Worm (Caenorhabditis elegans) whole organism, mixed stage, embryonic: ENCODE data around the gene hda-11.
A peak's percentile ranks its signal among the peaks of the same experiment; 100 is the strongest.

Source experiments
- M03D4.4 ChIP-seq: sonication (generic microtip); optimal IDR thresholded peaks from 2 replicates; lab custom pipeline; 2017; ENCODE audit warnings: mild to moderate bottlenecking, missing genetic modification characterization, missing compliant biosample characterization
- bed-3 ChIP-seq: fragments of 200-800 bp; sonication (Bioruptor generic); optimal IDR thresholded peaks from 3 replicates; lab custom pipeline; 2018; ENCODE audit warnings: mild to moderate bottlenecking, missing genetic modification characterization, moderate library complexity, missing compliant biosample characterization
- blmp-1 ChIP-seq: fragments of 150-350 bp; optimal IDR thresholded peaks from 2 replicates; lab custom pipeline; 2014; ENCODE audit warnings: missing biosample characterization, missing genetic modification characterization
- ceh-39 ChIP-seq: fragments of 150-350 bp; optimal IDR thresholded peaks from 2 replicates; lab custom pipeline; 2014; ENCODE audit warnings: missing biosample characterization, missing genetic modification characterization
- ceh-43 ChIP-seq: fragments of 200-800 bp; sonication (Bioruptor generic); optimal IDR thresholded peaks from 2 replicates; lab custom pipeline; 2018; ENCODE audit warnings: mild to moderate bottlenecking, missing genetic modification characterization, moderate library complexity, missing compliant biosample characterization
- ceh-83 ChIP-seq: fragments of 200-800 bp; sonication (Bioruptor generic); optimal IDR thresholded peaks from 2 replicates; lab custom pipeline; 2018; ENCODE audit warnings: mild to moderate bottlenecking, missing genetic modification characterization, missing compliant biosample characterization
- ces-1 ChIP-seq: fragments of 150-350 bp; optimal IDR thresholded peaks from 2 replicates; lab custom pipeline; 2014; ENCODE audit warnings: missing biosample characterization, missing genetic modification reagents, missing genetic modification characterization
- cnd-1 ChIP-seq: fragments of 200-800 bp; sonication (Bioruptor generic); optimal IDR thresholded peaks from 2 replicates; lab custom pipeline; 2018; ENCODE audit warnings: mild to moderate bottlenecking, missing genetic modification characterization, missing compliant biosample characterization
- drap-1 ChIP-seq: fragments of 200-800 bp; sonication (Bioruptor generic); optimal IDR thresholded peaks from 3 replicates; lab custom pipeline; 2018; ENCODE audit warnings: mild to moderate bottlenecking, missing genetic modification characterization, missing compliant biosample characterization
- elt-1 ChIP-seq: sonication (generic microtip); optimal IDR thresholded peaks from 2 replicates; lab custom pipeline; 2017; ENCODE audit warnings: missing genetic modification characterization, mild to moderate bottlenecking, missing compliant biosample characterization, antibody characterized with exemption, moderate library complexity, borderline replicate concordance; ENCODE audit not compliant: insufficient read depth
- elt-3 ChIP-seq: fragments of 150-350 bp; optimal IDR thresholded peaks from 2 replicates; lab custom pipeline; 2014; ENCODE audit warnings: missing biosample characterization, missing genetic modification characterization
- flh-1 ChIP-seq: fragments of 200-800 bp; sonication (Bioruptor generic); optimal IDR thresholded peaks from 2 replicates; lab custom pipeline; 2018; ENCODE audit warnings: mild to moderate bottlenecking, missing genetic modification characterization, moderate library complexity, missing compliant biosample characterization
- ham-2 ChIP-seq: fragments of 200-800 bp; sonication (Bioruptor generic); optimal IDR thresholded peaks from 2 replicates; lab custom pipeline; 2018; ENCODE audit warnings: mild to moderate bottlenecking, missing genetic modification characterization, missing compliant biosample characterization
- hlh-1 ChIP-seq: fragments of 150-350 bp; optimal IDR thresholded peaks from 2 replicates; lab custom pipeline; 2014; ENCODE audit warnings: missing biosample characterization, missing genetic modification reagents, missing genetic modification characterization
- lin-13 ChIP-seq: fragments of 150-350 bp; optimal IDR thresholded peaks from 2 replicates; lab custom pipeline; 2014; ENCODE audit warnings: missing biosample characterization, missing genetic modification characterization
- lin-32 ChIP-seq: fragments of 200-800 bp; sonication (Bioruptor generic); optimal IDR thresholded peaks from 2 replicates; lab custom pipeline; 2018; ENCODE audit warnings: mild to moderate bottlenecking, missing genetic modification characterization, missing compliant biosample characterization
- lsy-2 ChIP-seq: fragments of 150-350 bp; optimal IDR thresholded peaks from 2 replicates; lab custom pipeline; 2014; ENCODE audit warnings: missing biosample characterization, missing genetic modification characterization
- mab-5 ChIP-seq: fragments of 150-350 bp; optimal IDR thresholded peaks from 2 replicates; lab custom pipeline; 2014; ENCODE audit warnings: missing biosample characterization, missing genetic modification characterization
- mep-1 ChIP-seq: fragments of 150-350 bp; optimal IDR thresholded peaks from 2 replicates; lab custom pipeline; 2017; ENCODE audit warnings: missing biosample characterization, missing genetic modification reagents, missing genetic modification characterization, inconsistent platforms
- mls-2 ChIP-seq: sonication (generic microtip); optimal IDR thresholded peaks from 2 replicates; lab custom pipeline; 2016; ENCODE audit warnings: mild to moderate bottlenecking, missing genetic modification characterization, moderate library complexity, missing compliant biosample characterization
- nhr-12 ChIP-seq: fragments of 150-350 bp; optimal IDR thresholded peaks from 2 replicates; lab custom pipeline; 2014; ENCODE audit warnings: missing biosample characterization, missing genetic modification characterization
- nhr-2 ChIP-seq: fragments of 150-350 bp; optimal IDR thresholded peaks from 2 replicates; lab custom pipeline; 2014; ENCODE audit warnings: missing biosample characterization, missing genetic modification characterization
- nhr-237 ChIP-seq: fragments of 150-350 bp; optimal IDR thresholded peaks from 2 replicates; lab custom pipeline; 2014; ENCODE audit warnings: missing biosample characterization, missing genetic modification characterization
- nhr-28 ChIP-seq: fragments of 150-350 bp; optimal IDR thresholded peaks from 2 replicates; lab custom pipeline; 2014; ENCODE audit warnings: missing biosample characterization, missing genetic modification characterization
- nhr-76 ChIP-seq: sonication (generic microtip); optimal IDR thresholded peaks from 2 replicates; lab custom pipeline; 2017; ENCODE audit warnings: missing biosample characterization, missing genetic modification characterization
- pha-4 ChIP-seq: fragments of 150-350 bp; optimal IDR thresholded peaks from 2 replicates; lab custom pipeline; 2018; ENCODE audit warnings: missing biosample characterization, missing genetic modification reagents, missing genetic modification characterization
- sem-2 ChIP-seq: fragments of 200-800 bp; sonication (Bioruptor generic); optimal IDR thresholded peaks from 2 replicates; lab custom pipeline; 2018; ENCODE audit warnings: mild to moderate bottlenecking, missing genetic modification characterization, missing compliant biosample characterization
- snpc-4 ChIP-seq: fragments of 150-350 bp; optimal IDR thresholded peaks from 2 replicates; lab custom pipeline; 2014; ENCODE audit warnings: missing biosample characterization, missing genetic modification characterization
- sptf-1 ChIP-seq: sonication (generic microtip); optimal IDR thresholded peaks from 2 replicates; lab custom pipeline; 2017; ENCODE audit warnings: mild to moderate bottlenecking, missing genetic modification characterization, moderate library complexity, missing compliant biosample characterization
- tbx-8 ChIP-seq: fragments of 200-800 bp; sonication (Bioruptor generic); optimal IDR thresholded peaks from 2 replicates; lab custom pipeline; 2018; ENCODE audit warnings: mild to moderate bottlenecking, missing genetic modification characterization, moderate library complexity, missing compliant biosample characterization
- unc-120 ChIP-seq: sonication (generic microtip); optimal IDR thresholded peaks from 2 replicates; lab custom pipeline; 2017; ENCODE audit warnings: missing genetic modification characterization, missing compliant biosample characterization; ENCODE audit not compliant: poor library complexity, severe bottlenecking
- unc-39 ChIP-seq: fragments of 150-350 bp; optimal IDR thresholded peaks from 2 replicates; lab custom pipeline; 2014; ENCODE audit warnings: missing biosample characterization, missing genetic modification characterization
- unc-62 ChIP-seq: fragments of 150-350 bp; optimal IDR thresholded peaks from 2 replicates; lab custom pipeline; 2014; ENCODE audit warnings: missing biosample characterization, missing genetic modification reagents, missing genetic modification characterization
- zip-8 ChIP-seq: fragments of 150-350 bp; optimal IDR thresholded peaks from 2 replicates; lab custom pipeline; 2014; ENCODE audit warnings: missing biosample characterization, missing genetic modification characterization
- ztf-11 ChIP-seq: fragments of 150-350 bp; optimal IDR thresholded peaks from 2 replicates; lab custom pipeline; 2014; ENCODE audit warnings: missing biosample characterization, missing genetic modification characterization

Gene hda-11

ce11 chrV:10536095-10536691 lies 10.2 kb downstream of the hda-11 start, which contains the start of gene ppm-1.A:
TSS of gene ppm-1.A (minus strand) at chrV:10536388.
- TF ChIP-seq ces-1 (no peak), sem-2 (GFP tag; lab: Kevin White, UChicago) (no peak), ham-2 (GFP tag; lab: Kevin White, UChicago) (no peak), M03D4.4 (tag; lab: Kevin White, UChicago) (no peak), ceh-39 (tag; lab: Kevin White, UChicago) (no peak), sptf-1 (tag; lab: Kevin White, UChicago) (no peak), ceh-43 (GFP tag; lab: Kevin White, UChicago) (no peak), mab-5 (tag; lab: Kevin White, UChicago) (no peak), mep-1 (tag; lab: Kevin White, UChicago) (no peak), flh-1 (no peak), blmp-1 (tag; lab: Kevin White, UChicago) (no peak)
- TF ChIP-seq, all 35 proteins: peak for 0

ce11 chrV:10536808-10537207 lies 10.8 kb downstream of the hda-11 start:
- TF ChIP-seq sptf-1 (tag; lab: Kevin White, UChicago) (peak; percentile 45), nhr-2 (tag; lab: Kevin White, UChicago) (no peak), M03D4.4 (tag; lab: Kevin White, UChicago) (peak; percentile 17), ceh-83 (GFP tag; lab: Kevin White, UChicago) (no peak), tbx-8 (GFP tag; lab: Kevin White, UChicago) (no peak), elt-3 (tag; lab: Kevin White, UChicago) (no peak), mep-1 (tag; lab: Kevin White, UChicago) (peak; percentile 82), pha-4 (tag; lab: Kevin White, UChicago) (peak; percentile 72), ham-2 (GFP tag; lab: Kevin White, UChicago) (peak; percentile 34), nhr-12 (no peak), snpc-4 (no peak), ztf-11 (tag; lab: Kevin White, UChicago) (no peak), nhr-76 (tag; lab: Kevin White, UChicago) (no peak), elt-1 (tag; lab: Kevin White, UChicago) (no peak), unc-39 (no peak), drap-1 (GFP tag; lab: Kevin White, UChicago) (peak; percentile 36), lin-32 (GFP tag; lab: Kevin White, UChicago) (no peak), ceh-39 (tag; lab: Kevin White, UChicago) (peak; percentile 30), unc-62 (GFP tag; lab: Kevin White, UChicago) (peak; percentile 6), zip-8 (tag; lab: Kevin White, UChicago) (no peak), bed-3 (GFP tag; lab: Kevin White, UChicago) (no peak), blmp-1 (tag; lab: Kevin White, UChicago) (no peak), nhr-28 (tag; lab: Kevin White, UChicago) (no peak), flh-1 (no peak), mab-5 (tag; lab: Kevin White, UChicago) (no peak), ces-1 (peak; percentile 93), hlh-1 (tag; lab: Kevin White, UChicago) (peak; percentile 58), unc-120 (tag; lab: Kevin White, UChicago) (peak; percentile 28), cnd-1 (tag; lab: Kevin White, UChicago) (no peak), sem-2 (GFP tag; lab: Kevin White, UChicago) (no peak), nhr-237 (peak; percentile 42), lsy-2 (tag; lab: Kevin White, UChicago) (peak; percentile 78), mls-2 (tag; lab: Kevin White, UChicago) (no peak), ceh-43 (GFP tag; lab: Kevin White, UChicago) (no peak), lin-13 (peak; percentile 67)

- no peak for TF ChIP-seq ces-1
- TF ChIP-seq nhr-237 = no peak
- no peak for TF ChIP-seq snpc-4
- no peak for TF ChIP-seq flh-1
- no peak for TF ChIP-seq sptf-1 (tag; lab: Kevin White, UChicago)
- TF ChIP-seq unc-39 = no peak
- TF ChIP-seq unc-120 (tag; lab: Kevin White, UChicago) = no peak
- no peak for TF ChIP-seq drap-1 (GFP tag; lab: Kevin White, UChicago)
- no peak for TF ChIP-seq elt-1 (tag; lab: Kevin White, UChicago)
- no peak for TF ChIP-seq ztf-11 (tag; lab: Kevin White, UChicago)
- no peak for TF ChIP-seq ham-2 (GFP tag; lab: Kevin White, UChicago)
- no peak for TF ChIP-seq nhr-12
- no peak for TF ChIP-seq lin-32 (GFP tag; lab: Kevin White, UChicago)
- TF ChIP-seq elt-3 (tag; lab: Kevin White, UChicago) = no peak
- no peak for TF ChIP-seq unc-62 (GFP tag; lab: Kevin White, UChicago)
- no peak for TF ChIP-seq bed-3 (GFP tag; lab: Kevin White, UChicago)
- TF ChIP-seq mep-1 (tag; lab: Kevin White, UChicago) = no peak
- no peak for TF ChIP-seq lin-13
- TF ChIP-seq ceh-39 (tag; lab: Kevin White, UChicago) = no peak
These were observed 13.1 kb downstream of the hda-11 start, which contains the start of gene F25D1.8 for ce11 chrV:10539114-10539513. TSS of gene F25D1.8 (plus strand) at chrV:10539414.
